Worm (Caenorhabditis elegans) whole organism, L4 larva: ENCODE data around the gene Y37B11A.3.

Source experiments
- F10B5.3 ChIP-seq: sonication (generic microtip); optimal IDR thresholded peaks from 2 replicates; lab custom pipeline; 2016; ENCODE audit warnings: mild to moderate bottlenecking, missing genetic modification characterization, missing compliant biosample characterization
- F49E8.2 ChIP-seq: sonication (generic microtip); optimal IDR thresholded peaks from 2 replicates; lab custom pipeline; 2016; ENCODE audit warnings: missing compliant biosample characterization, mild to moderate bottlenecking, missing genetic modification characterization, borderline replicate concordance
- R02D3.7 ChIP-seq: fragments of 150-350 bp; sonication (generic microtip); optimal IDR thresholded peaks from 3 replicates; lab custom pipeline; 2014; ENCODE audit warnings: missing biosample characterization, missing genetic modification characterization
- T26A8.4 ChIP-seq: fragments of 200-800 bp; sonication (Bioruptor generic); IDR thresholded peaks from 2 replicates; pipeline ENCODE4 v1.3.6; 2022; ENCODE audit warnings: missing genetic modification characterization, missing compliant biosample characterization
- Y75B8A.6 ChIP-seq: fragments of 200-800 bp; sonication (Bioruptor generic); IDR thresholded peaks from 2 replicates; pipeline ENCODE4 v1.3.6; 2022; ENCODE audit warnings: missing genetic modification reagents, missing genetic modification characterization, missing compliant biosample characterization
- aly-2 ChIP-seq: sonication (generic microtip); optimal IDR thresholded peaks from 2 replicates; lab custom pipeline; 2018; ENCODE audit warnings: missing biosample characterization, missing genetic modification characterization
- arid-1 ChIP-seq: fragments of 200-800 bp; sonication (Bioruptor generic); conservative IDR thresholded peaks from 2 replicates; pipeline ENCODE4 v1.3.6; 2022; ENCODE audit warnings: missing genetic modification reagents, missing genetic modification characterization, missing compliant biosample characterization
- ceh-82 ChIP-seq: sonication (generic microtip); optimal IDR thresholded peaks from 2 replicates; lab custom pipeline; 2017; ENCODE audit warnings: missing biosample characterization, missing genetic modification characterization
- ctbp-1 ChIP-seq: fragments of 200-800 bp; sonication (Bioruptor generic); IDR thresholded peaks from 2 replicates; pipeline ENCODE4 v1.3.6; 2022; ENCODE audit warnings: missing genetic modification reagents, missing genetic modification characterization, missing compliant biosample characterization
- daf-16 ChIP-seq, 3 experiments: sonication (generic microtip); optimal IDR thresholded peaks; 2 replicates each; lab custom pipeline; 2016 to 2017; ENCODE audit warnings: missing genetic modification characterization in 3 of 3, missing genetic modification reagents in 3 of 3, mild to moderate bottlenecking in 2 of 3, missing compliant biosample characterization in 2 of 3, missing biosample characterization in 1 of 3, moderate library complexity in 1 of 3
- dmd-6 ChIP-seq: fragments of 200-800 bp; sonication (Bioruptor generic); IDR thresholded peaks from 2 replicates; pipeline ENCODE4 v1.3.6; 2022; ENCODE audit warnings: missing genetic modification reagents, missing genetic modification characterization, missing compliant biosample characterization
- dpl-1 ChIP-seq: fragments of 150-350 bp; optimal IDR thresholded peaks from 2 replicates; lab custom pipeline; 2014; ENCODE audit warnings: missing biosample characterization, missing genetic modification reagents, missing genetic modification characterization
- duxl-1 ChIP-seq: sonication (generic microtip); optimal IDR thresholded peaks from 2 replicates; lab custom pipeline; 2016; ENCODE audit warnings: mild to moderate bottlenecking, missing genetic modification characterization, moderate library complexity, missing compliant biosample characterization; ENCODE audit not compliant: poor library complexity
- dve-1 ChIP-seq: sonication (generic microtip); optimal IDR thresholded peaks from 2 replicates; lab custom pipeline; 2017; ENCODE audit warnings: antibody characterized with exemption, mild to moderate bottlenecking, missing genetic modification characterization, missing compliant biosample characterization; ENCODE audit not compliant: insufficient read depth
- hif-1 ChIP-seq, 2 experiments: sonication (generic microtip); optimal IDR thresholded peaks; 2 replicates each; lab custom pipeline; 2016 to 2017; ENCODE audit warnings: missing compliant biosample characterization in 2 of 2, missing genetic modification characterization in 2 of 2, missing genetic modification reagents in 2 of 2, missing genotype in 2 of 2, mild to moderate bottlenecking in 1 of 2
- hlh-11 ChIP-seq: fragments of 200-800 bp; sonication (Bioruptor generic); optimal IDR thresholded peaks from 2 replicates; lab custom pipeline; 2018; ENCODE audit warnings: mild to moderate bottlenecking, missing genetic modification characterization, missing compliant biosample characterization
- lin-15B ChIP-seq: fragments of 150-350 bp; sonication (generic microtip); optimal IDR thresholded peaks from 3 replicates; lab custom pipeline; 2014; ENCODE audit warnings: missing biosample characterization, missing genetic modification characterization
- lin-39 ChIP-seq: fragments of 150-350 bp; optimal IDR thresholded peaks from 2 replicates; lab custom pipeline; 2014; ENCODE audit warnings: missing biosample characterization, missing genetic modification reagents, missing genetic modification characterization
- nhr-111 ChIP-seq: fragments of 200-800 bp; sonication (Bioruptor generic); optimal IDR thresholded peaks from 2 replicates; lab custom pipeline; 2018; ENCODE audit warnings: mild to moderate bottlenecking, missing genetic modification characterization, missing compliant biosample characterization
- nhr-237 ChIP-seq: sonication (generic microtip); optimal IDR thresholded peaks from 2 replicates; lab custom pipeline; 2017; ENCODE audit warnings: missing biosample characterization, missing genetic modification characterization
- nhr-28 ChIP-seq: fragments of 150-350 bp; optimal IDR thresholded peaks from 2 replicates; lab custom pipeline; 2014; ENCODE audit warnings: missing biosample characterization, missing genetic modification characterization
- nhr-41 ChIP-seq: fragments of 200-800 bp; sonication (Bioruptor generic); IDR thresholded peaks from 2 replicates; pipeline ENCODE4 v1.3.6; 2022; ENCODE audit warnings: missing genetic modification reagents, missing genetic modification characterization, missing compliant biosample characterization
- nhr-48 ChIP-seq: sonication (generic microtip); optimal IDR thresholded peaks from 2 replicates; lab custom pipeline; 2016; ENCODE audit warnings: mild to moderate bottlenecking, missing genetic modification characterization, missing compliant biosample characterization
- php-3 ChIP-seq: fragments of 200-800 bp; sonication (Bioruptor generic); IDR thresholded peaks from 2 replicates; pipeline ENCODE4 v1.3.6; 2022; ENCODE audit warnings: missing genetic modification reagents, missing genetic modification characterization, missing compliant biosample characterization
- pqm-1 ChIP-seq: sonication (generic microtip); optimal IDR thresholded peaks from 2 replicates; lab custom pipeline; 2017; ENCODE audit warnings: missing biosample characterization, missing genetic modification characterization
- sdz-12 ChIP-seq: fragments of 200-800 bp; sonication (Bioruptor generic); optimal IDR thresholded peaks from 2 replicates; lab custom pipeline; 2018; ENCODE audit warnings: mild to moderate bottlenecking, missing genetic modification characterization, missing compliant biosample characterization
- skn-1 ChIP-seq: fragments of 150-350 bp; optimal IDR thresholded peaks from 2 replicates; lab custom pipeline; 2014; ENCODE audit warnings: missing biosample characterization, missing genetic modification characterization
- snpc-1.2 ChIP-seq: fragments of 200-800 bp; sonication (Bioruptor generic); IDR thresholded peaks from 2 replicates; pipeline ENCODE4 v1.3.6; 2022; ENCODE audit warnings: missing genetic modification reagents, missing genetic modification characterization, missing compliant biosample characterization
- vab-7 ChIP-seq: fragments of 200-800 bp; sonication (Bioruptor generic); IDR thresholded peaks from 2 replicates; pipeline ENCODE4 v1.3.6; 2022; ENCODE audit warnings: missing genetic modification reagents, missing genetic modification characterization, missing compliant biosample characterization
- zfp-2 ChIP-seq: sonication (generic microtip); optimal IDR thresholded peaks from 2 replicates; lab custom pipeline; 2016; ENCODE audit warnings: mild to moderate bottlenecking, missing genetic modification characterization, missing compliant biosample characterization
- zfp-3 ChIP-seq: fragments of 200-800 bp; sonication (Bioruptor generic); conservative IDR thresholded peaks from 2 replicates; pipeline ENCODE4 v1.3.6; 2022; ENCODE audit warnings: missing genetic modification reagents, missing genetic modification characterization, missing compliant biosample characterization
- zip-2 ChIP-seq: fragments of 150-350 bp; optimal IDR thresholded peaks from 2 replicates; lab custom pipeline; 2014; ENCODE audit warnings: missing biosample characterization, missing genetic modification characterization
- ztf-11 ChIP-seq: fragments of 150-350 bp; optimal IDR thresholded peaks from 2 replicates; lab custom pipeline; 2014; ENCODE audit warnings: missing biosample characterization, missing genetic modification characterization

Gene Y37B11A.3

ce11 chrIII:5743084-5743483 lies 42.0 kb downstream of the Y37B11A.3 start, which contains the start of gene B0244.15:
TSS of gene B0244.15 (plus strand) at chrIII:5743384.
- TF ChIP-seq hif-1 (tag; optimal IDR thresholded peaks at IDR 0.05; lab: Kevin White, UChicago) (no peak), zip-2 (no peak), nhr-111 (GFP tag; lab: Kevin White, UChicago) (no peak)

- no peak for TF ChIP-seq zfp-2
- no peak for TF ChIP-seq lin-39 (tag; lab: Kevin White, UChicago)
- TF ChIP-seq snpc-1.2 (GFP tag; lab: Robert Waterston, UW), result no peak
- no peak for TF ChIP-seq R02D3.7 (tag; lab: Kevin White, UChicago)
- no peak for TF ChIP-seq F49E8.2 (tag; lab: Kevin White, UChicago)
Measured at ce11 chrIII:5740666-5741065, 44.5 kb downstream of the Y37B11A.3 start, which contains the start of gene B0244.16. TSS of gene B0244.16 (plus strand) at chrIII:5740966.

ce11 chrIII:5737708-5738107 lies 47.4 kb downstream of the Y37B11A.3 start, which contains the start of gene B0244.6:
TSS of gene B0244.6 (plus strand) at chrIII:5738008.
- TF ChIP-seq nhr-41 (GFP tag; lab: Robert Waterston, UW) (no peak), dve-1 (tag; lab: Kevin White, UChicago) (peak; percentile 10), F10B5.3 (tag; lab: Kevin White, UChicago) (no peak)
- TF ChIP-seq, all 104 proteins: peak for 1

DNA sequence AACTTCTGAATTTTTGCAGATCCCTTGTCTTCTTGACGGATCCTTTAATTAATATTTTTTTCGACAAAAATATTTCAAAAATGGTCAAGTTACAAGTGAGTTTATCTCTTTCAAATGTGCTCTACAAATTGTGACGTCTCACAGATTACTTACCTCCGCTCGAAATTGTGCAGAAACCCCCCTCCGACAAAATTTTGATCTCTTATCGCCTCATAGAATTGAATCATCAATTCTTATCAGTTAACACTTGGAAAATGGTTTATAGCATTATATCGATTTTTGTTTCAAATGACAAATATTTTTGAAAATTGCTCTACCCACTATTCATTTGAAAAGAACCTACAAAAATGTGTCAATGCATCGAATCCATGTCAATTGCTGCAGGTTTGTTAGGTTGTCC lies 50.2 kb downstream of the Y37B11A.3 start, which contains the start of gene B0244.10:
TSS of gene B0244.10 (plus strand) at position 254 of the 400 bp plus-strand sequence.
- TF ChIP-seq zfp-3 (GFP tag; lab: Robert Waterston, UW) (no peak), ceh-82 (no peak), Y75B8A.6 (GFP tag; lab: Robert Waterston, UW) (no peak), aly-2 (tag; lab: Kevin White, UChicago) (no peak), vab-7 (GFP tag; lab: Robert Waterston, UW) (no peak), dmd-6 (GFP tag; lab: Robert Waterston, UW) (peak; percentile 84), nhr-237 (no peak), lin-15B (no peak), daf-16 (GFP tag; optimal IDR thresholded peaks at IDR 0.05; lab: Kevin White, UChicago) (no peak), daf-16 (tag; optimal IDR thresholded peaks at IDR 0.05; lab: Kevin White, UChicago) (peak; percentile 27), dpl-1 (GFP tag; lab: Kevin White, UChicago) (no peak), T26A8.4 (GFP tag; lab: Robert Waterston, UW) (no peak), dve-1 (tag; lab: Kevin White, UChicago) (peak; percentile 63), pqm-1 (tag; lab: Kevin White, UChicago) (peak; percentile 84), duxl-1 (tag; lab: Kevin White, UChicago) (no peak), hlh-11 (tag; lab: Kevin White, UChicago) (peak; percentile 38), nhr-48 (no peak), ctbp-1 (no peak), nhr-28 (tag; lab: Kevin White, UChicago) (peak; percentile 71), ztf-11 (tag; lab: Kevin White, UChicago) (no peak), arid-1 (GFP tag; lab: Robert Waterston, UW) (no peak), php-3 (GFP tag; lab: Robert Waterston, UW) (peak; percentile 49; the same call in 1 of the 2 replicates), sdz-12 (GFP tag; lab: Kevin White, UChicago) (no peak), skn-1 (tag; lab: Kevin White, UChicago) (no peak)
